Fruit fly (Drosophila melanogaster) whole organism, embryonic: ENCODE results near the gene CG42579.

Experiments
- Ada2b ChIP-seq: fragments of 200-800 bp; sonication (Bioruptor generic); IDR thresholded peaks from 2 replicates; pipeline ENCODE4 v1.3.6; 2022; ENCODE audit warnings: missing biosample characterization, missing genetic modification characterization
- Bgb ChIP-seq: fragments of 200-800 bp; sonication (Bioruptor generic); IDR thresholded peaks from 2 replicates; pipeline ENCODE4 v1.3.6; 2022; ENCODE audit warnings: missing biosample characterization, missing genetic modification characterization; ENCODE audit not compliant: partially characterized antibody
- CG12104 ChIP-seq: fragments of 200-800 bp; sonication (Bioruptor generic); optimal IDR thresholded peaks from 3 replicates; lab custom pipeline; 2016; ENCODE audit warnings: missing biosample characterization, missing genetic modification characterization
- CG12769 ChIP-seq: fragments of 200-800 bp; sonication (Bioruptor generic); optimal IDR thresholded peaks from 2 replicates; lab custom pipeline; 2019; ENCODE audit warnings: missing biosample characterization, mild to moderate bottlenecking, missing genetic modification characterization, moderate library complexity
- CG13123 ChIP-seq: fragments of 200-800 bp; sonication (Bioruptor generic); optimal IDR thresholded peaks from 2 replicates; lab custom pipeline; 2016; ENCODE audit warnings: missing biosample characterization, missing genetic modification characterization
- CG13287 ChIP-seq: fragments of 200-800 bp; sonication (Bioruptor generic); IDR thresholded peaks from 2 replicates; pipeline ENCODE4 v1.3.6; 2022; ENCODE audit warnings: missing biosample characterization, missing genetic modification characterization; ENCODE audit not compliant: partially characterized antibody
- CG13296 ChIP-seq: fragments of 200-800 bp; sonication (Bioruptor generic); optimal IDR thresholded peaks from 3 replicates; lab custom pipeline; 2018; ENCODE audit warnings: missing biosample characterization, mild to moderate bottlenecking, missing genetic modification characterization
- CG18619 ChIP-seq: fragments of 200-800 bp; sonication (Bioruptor generic); optimal IDR thresholded peaks from 3 replicates; lab custom pipeline; 2017; ENCODE audit warnings: missing biosample characterization, mild to moderate bottlenecking, missing genetic modification characterization
- CG2202 ChIP-seq: fragments of 200-800 bp; sonication (Bioruptor generic); optimal IDR thresholded peaks from 2 replicates; lab custom pipeline; 2018; ENCODE audit warnings: missing biosample characterization, mild to moderate bottlenecking, missing genetic modification characterization
- CG30020 ChIP-seq: fragments of 200-800 bp; optimal IDR thresholded peaks from 2 replicates; lab custom pipeline; 2019; ENCODE audit warnings: missing biosample characterization, mild to moderate bottlenecking, missing genetic modification characterization, moderate library complexity
- CG30431 ChIP-seq: fragments of 200-800 bp; sonication (Bioruptor generic); optimal IDR thresholded peaks from 2 replicates; lab custom pipeline; 2017; ENCODE audit warnings: missing biosample characterization, missing genetic modification characterization
- CG31365 ChIP-seq: fragments of 200-800 bp; sonication (Bioruptor generic); optimal IDR thresholded peaks from 2 replicates; lab custom pipeline; 2018; ENCODE audit warnings: missing biosample characterization, mild to moderate bottlenecking, missing genetic modification characterization
- CG4424 ChIP-seq: fragments of 200-800 bp; sonication (Bioruptor generic); optimal IDR thresholded peaks from 3 replicates; lab custom pipeline; 2016; ENCODE audit warnings: missing biosample characterization, missing genetic modification characterization
- CG4707 ChIP-seq: fragments of 200-800 bp; sonication (Bioruptor generic); optimal IDR thresholded peaks from 2 replicates; lab custom pipeline; 2018; ENCODE audit warnings: missing biosample characterization, mild to moderate bottlenecking, missing genetic modification characterization, moderate library complexity
- CG5245 ChIP-seq: fragments of 200-800 bp; sonication (Bioruptor generic); optimal IDR thresholded peaks from 3 replicates; lab custom pipeline; 2016; ENCODE audit warnings: missing biosample characterization, missing genetic modification characterization
- CG7357 ChIP-seq: fragments of 200-800 bp; sonication (Bioruptor generic); IDR thresholded peaks from 3 replicates; pipeline ENCODE4 v1.3.6; 2022; ENCODE audit warnings: missing biosample characterization, missing genetic modification characterization
- CG7839 ChIP-seq: fragments of 200-800 bp; sonication (Bioruptor generic); optimal IDR thresholded peaks from 3 replicates; lab custom pipeline; 2018; ENCODE audit warnings: missing biosample characterization, mild to moderate bottlenecking, missing genetic modification characterization, moderate library complexity
- CG7963 ChIP-seq: fragments of 200-800 bp; sonication (Bioruptor generic); IDR thresholded peaks from 3 replicates; pipeline ENCODE4 v1.3.6; 2022; ENCODE audit warnings: missing biosample characterization, missing genetic modification characterization; ENCODE audit not compliant: partially characterized antibody
- CG8359 ChIP-seq: fragments of 200-800 bp; sonication (Bioruptor generic); optimal IDR thresholded peaks from 2 replicates; lab custom pipeline; 2017; ENCODE audit warnings: missing biosample characterization, mild to moderate bottlenecking, missing genetic modification characterization, borderline replicate concordance
- CG8478 ChIP-seq: fragments of >200 bp; optimal IDR thresholded peaks from 2 replicates; lab custom pipeline; 2018
- CHES-1-like ChIP-seq: fragments of 200-800 bp; sonication (Bioruptor generic); optimal IDR thresholded peaks from 2 replicates; lab custom pipeline; 2016; ENCODE audit warnings: missing biosample characterization, missing genetic modification characterization
- D19A ChIP-seq: fragments of 200-800 bp; optimal IDR thresholded peaks from 3 replicates; lab custom pipeline; 2019; ENCODE audit warnings: missing biosample characterization, mild to moderate bottlenecking, missing genetic modification characterization, moderate library complexity
- D19B ChIP-seq: fragments of 200-800 bp; sonication (Bioruptor generic); optimal IDR thresholded peaks from 2 replicates; lab custom pipeline; 2017; ENCODE audit warnings: missing biosample characterization, mild to moderate bottlenecking, missing genetic modification characterization
- Elba2 ChIP-seq: fragments of 200-800 bp; sonication (Bioruptor generic); optimal IDR thresholded peaks from 3 replicates; lab custom pipeline; 2016; ENCODE audit warnings: missing biosample characterization, missing genetic modification characterization
- Fer1 ChIP-seq: fragments of 200-800 bp; sonication (Bioruptor generic); optimal IDR thresholded peaks from 2 replicates; lab custom pipeline; 2017; ENCODE audit warnings: missing biosample characterization, mild to moderate bottlenecking, missing genetic modification characterization
- HLHmδ ChIP-seq: fragments of 200-800 bp; sonication (Bioruptor generic); optimal IDR thresholded peaks from 2 replicates; lab custom pipeline; 2018; ENCODE audit warnings: missing biosample characterization, mild to moderate bottlenecking, missing genetic modification characterization, moderate library complexity
- Hr39 ChIP-seq: fragments of >200 bp; optimal IDR thresholded peaks from 2 replicates; lab custom pipeline; 2017
- Hr51 ChIP-seq, 2 experiments: fragments of 200-800 bp; sonication (Bioruptor generic); optimal IDR thresholded peaks; 2 replicates in 1 of 2; 3 replicates in 1 of 2; lab custom pipeline; 2016 to 2018; ENCODE audit warnings: missing biosample characterization in 2 of 2, missing genetic modification characterization in 2 of 2, mild to moderate bottlenecking in 1 of 2, moderate library complexity in 1 of 2
- MESR4 ChIP-seq: fragments of 200-800 bp; sonication (Bioruptor generic); optimal IDR thresholded peaks from 2 replicates; lab custom pipeline; 2018; ENCODE audit warnings: missing biosample characterization, mild to moderate bottlenecking, missing genetic modification characterization, moderate library complexity
- Meics ChIP-seq: fragments of 200-800 bp; sonication (Bioruptor generic); optimal IDR thresholded peaks from 2 replicates; lab custom pipeline; 2017; ENCODE audit warnings: missing biosample characterization, mild to moderate bottlenecking, missing genetic modification characterization
- Xrp1 ChIP-seq: fragments of 200-800 bp; sonication (Bioruptor generic); IDR thresholded peaks from 2 replicates; pipeline ENCODE4 v1.3.6; 2022; ENCODE audit warnings: missing biosample characterization, missing genetic modification characterization
- amos ChIP-seq: fragments of 200-800 bp; sonication (Bioruptor generic); IDR thresholded peaks from 2 replicates; pipeline ENCODE4 v1.3.6; 2022; ENCODE audit warnings: missing biosample characterization, missing genetic modification characterization; ENCODE audit not compliant: partially characterized antibody
- ase ChIP-seq: fragments of 200-800 bp; sonication (Bioruptor generic); IDR thresholded peaks from 3 replicates; pipeline ENCODE4 v1.3.6; 2022; ENCODE audit warnings: missing biosample characterization, missing genetic modification characterization
- bab2 ChIP-seq: fragments of 200-800 bp; sonication (Bioruptor generic); optimal IDR thresholded peaks from 2 replicates; lab custom pipeline; 2016; ENCODE audit warnings: missing biosample characterization, missing genetic modification characterization
- corto ChIP-seq: fragments of 200-800 bp; sonication (Bioruptor generic); optimal IDR thresholded peaks from 2 replicates; lab custom pipeline; 2016; ENCODE audit warnings: missing biosample characterization, mild to moderate bottlenecking, missing genetic modification characterization, moderate library complexity
- dan ChIP-seq: fragments of 200-800 bp; sonication (Bioruptor generic); IDR thresholded peaks from 2 replicates; pipeline ENCODE4 v1.3.6; 2022; ENCODE audit warnings: missing biosample characterization, missing genetic modification characterization
- dati ChIP-seq: fragments of 200-800 bp; sonication (Bioruptor generic); IDR thresholded peaks from 2 replicates; pipeline ENCODE4 v1.3.6; 2022; ENCODE audit warnings: missing biosample characterization, missing genetic modification characterization
- dm ChIP-seq: fragments of 200-800 bp; sonication (Bioruptor generic); optimal IDR thresholded peaks from 3 replicates; lab custom pipeline; 2016; ENCODE audit warnings: missing biosample characterization, missing genetic modification characterization
- eve ChIP-seq, 2 experiments: fragments of >200 bp; optimal IDR thresholded peaks; 2 replicates each; lab custom pipeline; 2017; ENCODE audit warnings: missing biosample characterization in 2 of 2, missing genetic modification characterization in 2 of 2
- eyg ChIP-seq: fragments of 200-800 bp; sonication (Bioruptor generic); optimal IDR thresholded peaks from 3 replicates; lab custom pipeline; 2016; ENCODE audit warnings: missing biosample characterization, missing genetic modification characterization
- gcm ChIP-seq: fragments of 200-800 bp; sonication (Bioruptor generic); optimal IDR thresholded peaks from 2 replicates; lab custom pipeline; 2019; ENCODE audit warnings: missing biosample characterization, mild to moderate bottlenecking, missing genetic modification characterization, moderate library complexity
- ham ChIP-seq: fragments of 200-800 bp; sonication (Bioruptor generic); IDR thresholded peaks from 2 replicates; pipeline ENCODE4 v1.3.6; 2022; ENCODE audit warnings: missing biosample characterization, missing genetic modification characterization
- ken ChIP-seq: fragments of 200-800 bp; sonication (Bioruptor generic); IDR thresholded peaks from 3 replicates; pipeline ENCODE4 v1.3.6; 2022; ENCODE audit warnings: missing biosample characterization, missing genetic modification characterization
- prd ChIP-seq, 3 experiments: fragments of >200 bp in 2 of 3; fragments of 200-800 bp in 1 of 3; sonication (Bioruptor generic) in 1 of 3; optimal IDR thresholded peaks in 2 of 3; IDR thresholded peaks in 1 of 3; 2 replicates in 2 of 3; 3 replicates in 1 of 3; pipeline versions ENCODE4 v1.3.6 to Lab custom; 2017 to 2022; ENCODE audit warnings: missing biosample characterization in 1 of 3, missing genetic modification characterization in 1 of 3
- repo ChIP-seq: fragments of 200-800 bp; sonication (Bioruptor generic); optimal IDR thresholded peaks from 2 replicates; lab custom pipeline; 2016; ENCODE audit warnings: missing biosample characterization, missing genetic modification characterization
- salm ChIP-seq: fragments of 200-800 bp; sonication (Bioruptor generic); optimal IDR thresholded peaks from 2 replicates; lab custom pipeline; 2018; ENCODE audit warnings: missing biosample characterization, mild to moderate bottlenecking, missing genetic modification characterization
- sug ChIP-seq: fragments of 200-800 bp; optimal IDR thresholded peaks from 2 replicates; lab custom pipeline; 2019; ENCODE audit warnings: missing biosample characterization, mild to moderate bottlenecking, missing genetic modification characterization, moderate library complexity
- tx ChIP-seq: fragments of 200-800 bp; sonication (Bioruptor generic); optimal IDR thresholded peaks from 2 replicates; lab custom pipeline; 2016; ENCODE audit warnings: missing biosample characterization, missing genetic modification characterization
- vnd ChIP-seq: fragments of 200-800 bp; sonication (Bioruptor generic); IDR thresholded peaks from 3 replicates; pipeline ENCODE4 v1.3.6; 2022; ENCODE audit warnings: missing biosample characterization, missing genetic modification characterization; ENCODE audit not compliant: partially characterized antibody
- wdn ChIP-seq: fragments of 200-800 bp; sonication (Bioruptor generic); IDR thresholded peaks from 2 replicates; pipeline ENCODE4 v1.3.6; 2022; ENCODE audit warnings: missing biosample characterization, missing genetic modification characterization
- zen2 ChIP-seq: fragments of 200-800 bp; sonication (Bioruptor generic); IDR thresholded peaks from 3 replicates; pipeline ENCODE4 v1.3.6; 2022; ENCODE audit warnings: missing biosample characterization, missing genetic modification characterization; ENCODE audit not compliant: partially characterized antibody

Gene CG42579

DNA sequence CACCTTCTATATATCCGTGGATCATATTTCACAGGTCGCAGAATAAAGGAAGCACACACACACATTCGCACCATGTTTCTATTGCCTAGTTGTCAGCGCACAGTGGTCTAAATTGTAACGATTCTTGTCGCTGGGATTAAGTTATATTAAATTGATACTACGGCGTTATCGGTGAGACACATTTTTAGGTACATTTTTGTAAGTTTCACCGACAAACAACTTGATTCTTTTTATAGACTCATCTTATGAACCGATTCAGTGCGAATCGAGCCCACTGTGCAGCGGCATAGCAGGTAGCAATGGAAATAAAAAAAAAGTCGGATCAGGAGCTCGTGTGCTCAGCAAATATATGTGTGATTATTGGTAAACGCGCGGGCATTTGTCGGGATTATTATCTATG is 47.0 kb upstream of the CG42579 start (continued):
- peak; percentile 83 for TF ChIP-seq ken (GFP tag; lab: Robert Waterston, UW)
- TF ChIP-seq Hr51 (GFP tag; optimal IDR thresholded peaks at IDR 0.05; lab: Kevin White, UChicago): peak; percentile 59 to 83
- TF ChIP-seq eyg (GFP tag; lab: Kevin White, UChicago): no peak
- no peak for TF ChIP-seq CG13287
- peak; percentile 68 for TF ChIP-seq Meics (GFP tag; lab: Kevin White, UChicago)
- peak; percentile 33 for TF ChIP-seq dm (GFP tag; lab: Kevin White, UChicago)
- peak; percentile 75 for TF ChIP-seq repo (GFP tag; lab: Kevin White, UChicago)
- TF ChIP-seq ham (GFP tag; lab: Robert Waterston, UW): no peak
- TF ChIP-seq CG7357 (GFP tag; lab: Robert Waterston, UW): peak; percentile 58; the same call in 1 of the 3 replicates
- TF ChIP-seq zen2 (GFP tag; lab: Robert Waterston, UW): no peak
- no peak for TF ChIP-seq dati (GFP tag; lab: Robert Waterston, UW)
- TF ChIP-seq sug (tag; lab: Kevin White, UChicago): no peak
- TF ChIP-seq wdn: peak; percentile 56; the same call in 1 of the 2 replicates
- peak; percentile 46 for TF ChIP-seq gcm (GFP tag; lab: Kevin White, UChicago)
- peak; percentile 23 for TF ChIP-seq D19B (GFP tag; lab: Kevin White, UChicago)
- TF ChIP-seq CG31365 (tag; lab: Kevin White, UChicago): no peak
- TF ChIP-seq CG4424 (GFP tag; lab: Kevin White, UChicago): peak; percentile 73
- no peak for TF ChIP-seq CG12769 (tag; lab: Kevin White, UChicago)
- peak; percentile 26 for TF ChIP-seq CG13123 (GFP tag; lab: Kevin White, UChicago)
- TF ChIP-seq salm: peak; percentile 26
- peak; percentile 77 for TF ChIP-seq bab2 (GFP tag; lab: Kevin White, UChicago)
- no peak for TF ChIP-seq vnd (GFP tag; lab: Robert Waterston, UW)
- TF ChIP-seq Elba2 (GFP tag; lab: Kevin White, UChicago): peak; percentile 30
- TF ChIP-seq ase (GFP tag; lab: Robert Waterston, UW): no peak
- no peak for TF ChIP-seq D19A (tag; lab: Kevin White, UChicago)
- no peak for TF ChIP-seq CG8478 (lab: Kevin White, UChicago)
- TF ChIP-seq CG7963 (GFP tag; lab: Robert Waterston, UW): no peak
- no peak for TF ChIP-seq HLHmδ (GFP tag; lab: Kevin White, UChicago)
- no peak for TF ChIP-seq Bgb (GFP tag; lab: Robert Waterston, UW)
- peak; percentile 33 for TF ChIP-seq CG18619
- TF ChIP-seq tx (GFP tag; lab: Kevin White, UChicago): peak; percentile 66
- TF ChIP-seq corto (GFP tag; lab: Kevin White, UChicago): peak; percentile 43
- peak; percentile 46 for TF ChIP-seq CG2202 (tag; lab: Kevin White, UChicago)
- peak; percentile 82 for TF ChIP-seq CG7839 (tag; lab: Kevin White, UChicago)
- no peak for TF ChIP-seq CG12104 (GFP tag; lab: Kevin White, UChicago)
- TF ChIP-seq CG13296: no peak
- no peak for TF ChIP-seq CG30020 (tag; lab: Kevin White, UChicago)
- TF ChIP-seq CG30431: peak; percentile 71
- peak; percentile 13 for TF ChIP-seq MESR4 (GFP tag; lab: Kevin White, UChicago)
- peak; percentile 77 for TF ChIP-seq CG4707 (GFP tag; lab: Kevin White, UChicago)
- no peak for TF ChIP-seq dan (GFP tag; lab: Robert Waterston, UW)
- TF ChIP-seq Xrp1 (GFP tag; lab: Robert Waterston, UW): peak; percentile 72
- no peak for TF ChIP-seq Hr39 (lab: Kevin White, UChicago)
- TF ChIP-seq eve (GFP tag; optimal IDR thresholded peaks at IDR 0.05; lab: Kevin White, UChicago): no peak
- TF ChIP-seq CG8359 (GFP tag; lab: Kevin White, UChicago): peak; percentile 28
- peak; percentile 60 for TF ChIP-seq Fer1 (GFP tag; lab: Kevin White, UChicago)
- TF ChIP-seq CHES-1-like (GFP tag; lab: Kevin White, UChicago): peak; percentile 68
- no peak for TF ChIP-seq prd (optimal IDR thresholded peaks at IDR 0.05; lab: Kevin White, UChicago)
- TF ChIP-seq prd (GFP tag; IDR thresholded peaks at IDR 0.05; lab: Robert Waterston, UW): peak; percentile 66
- TF ChIP-seq CG5245: peak; percentile 47
- peak; percentile 76 for TF ChIP-seq Ada2b (GFP tag; lab: Robert Waterston, UW)
- no peak for TF ChIP-seq amos (GFP tag; lab: Robert Waterston, UW)
